Worm (Caenorhabditis elegans) whole organism, L3 larva: ENCODE measurements around the gene cyp-33C1.

Experiments used
- ZK546.5 ChIP-seq: sonication (generic microtip); optimal IDR thresholded peaks from 2 replicates; lab custom pipeline; 2017; ENCODE audit warnings: missing biosample characterization, missing genetic modification characterization
- ama-1 ChIP-seq: fragments of 150-350 bp; optimal IDR thresholded peaks from 2 replicates; lab custom pipeline; 2018
- eor-1 ChIP-seq, 2 experiments: fragments of 150-350 bp; optimal IDR thresholded peaks; 2 replicates each; lab custom pipeline; 2014 to 2018; ENCODE audit warnings: missing biosample characterization in 2 of 2, missing genetic modification characterization in 2 of 2
- fkh-10 ChIP-seq: sonication (generic microtip); optimal IDR thresholded peaks from 2 replicates; lab custom pipeline; 2017; ENCODE audit warnings: missing biosample characterization, missing genetic modification reagents, missing genetic modification characterization
- fos-1 ChIP-seq: fragments of 150-350 bp; optimal IDR thresholded peaks from 2 replicates; lab custom pipeline; 2014; ENCODE audit warnings: missing biosample characterization, missing genetic modification characterization
- hmg-11 ChIP-seq: sonication (generic microtip); optimal IDR thresholded peaks from 2 replicates; lab custom pipeline; 2016; ENCODE audit warnings: missing genetic modification characterization, missing compliant biosample characterization
- nhr-43 ChIP-seq: sonication (generic microtip); optimal IDR thresholded peaks from 2 replicates; lab custom pipeline; 2016; ENCODE audit warnings: mild to moderate bottlenecking, missing genetic modification characterization, missing compliant biosample characterization; ENCODE audit not compliant: poor library complexity, severe bottlenecking
- skn-1 ChIP-seq: fragments of 150-350 bp; optimal IDR thresholded peaks from 2 replicates; lab custom pipeline; 2014; ENCODE audit warnings: missing biosample characterization, missing genetic modification characterization
- tbx-2 ChIP-seq: sonication (generic microtip); optimal IDR thresholded peaks from 2 replicates; lab custom pipeline; 2016; ENCODE audit warnings: mild to moderate bottlenecking, missing genetic modification characterization, missing compliant biosample characterization
- zag-1 ChIP-seq: fragments of 150-350 bp; optimal IDR thresholded peaks from 2 replicates; lab custom pipeline; 2014; ENCODE audit warnings: missing biosample characterization, missing genetic modification characterization

DNA sequence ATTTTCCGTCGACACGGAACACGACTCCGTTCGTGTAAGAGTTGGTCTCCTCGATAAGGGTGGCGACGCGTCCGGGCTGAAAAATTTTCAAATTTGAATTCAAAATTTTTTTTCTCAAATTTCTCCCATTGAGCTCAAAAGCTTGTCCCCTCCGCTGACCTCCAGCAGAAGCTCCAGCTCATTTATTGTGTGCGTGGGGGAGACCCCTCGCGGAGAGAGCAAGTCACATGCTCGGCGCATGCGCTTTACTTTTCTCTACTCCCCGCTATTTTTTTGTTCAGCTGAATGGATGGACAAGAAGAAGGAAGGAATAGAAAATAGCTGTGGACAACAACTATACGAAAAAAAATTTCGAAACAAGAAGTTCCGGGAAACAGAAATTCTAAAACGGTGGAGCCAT, 45.8 kb upstream of the cyp-33C1 start:
- TF ChIP-seq hmg-11 (peak; percentile 80), tbx-2 (tag; lab: Kevin White, UChicago) (peak; percentile 7), zag-1 (tag; lab: Kevin White, UChicago) (no peak), skn-1 (tag; lab: Kevin White, UChicago) (no peak), fkh-10 (GFP tag; lab: Kevin White, UChicago) (peak; percentile 68), eor-1 (tag; optimal IDR thresholded peaks at IDR 0.05; lab: Kevin White, UChicago) (no peak), ZK546.5 (tag; lab: Kevin White, UChicago) (no peak), fos-1 (tag; lab: Kevin White, UChicago) (no peak), nhr-43 (no peak), ama-1 (no peak)
